Worm (Caenorhabditis elegans) whole organism, L1 larva: ENCODE measurements around the gene W02A2.9.

ENCODE experiments used
- C16A3.4 ChIP-seq: fragments of 150-350 bp; optimal IDR thresholded peaks from 2 replicates; lab custom pipeline; 2014; ENCODE audit warnings: missing biosample characterization, missing genetic modification characterization
- aly-2 ChIP-seq: fragments of 150-350 bp; optimal IDR thresholded peaks from 2 replicates; lab custom pipeline; 2014; ENCODE audit warnings: missing biosample characterization, missing genetic modification characterization
- ama-1 ChIP-seq: fragments of 150-350 bp; optimal IDR thresholded peaks from 2 replicates; lab custom pipeline; 2014
- blmp-1 ChIP-seq: fragments of 150-350 bp; optimal IDR thresholded peaks from 2 replicates; lab custom pipeline; 2014; ENCODE audit warnings: missing biosample characterization, missing genetic modification characterization
- ces-1 ChIP-seq: fragments of 150-350 bp; optimal IDR thresholded peaks from 2 replicates; lab custom pipeline; 2014; ENCODE audit warnings: missing biosample characterization, missing genetic modification reagents, missing genetic modification characterization
- efl-1 ChIP-seq, 4 experiments: fragments of 150-350 bp; optimal IDR thresholded peaks in 3 of 4; peaks in 1 of 4; 1 replicate in 1 of 4; 2 replicates in 3 of 4; lab custom pipeline; 2014; ENCODE audit warnings: missing biosample characterization in 2 of 4, missing genetic modification characterization in 2 of 4, missing genetic modification reagents in 2 of 4
- egl-13 ChIP-seq: sonication (generic microtip); optimal IDR thresholded peaks from 2 replicates; lab custom pipeline; 2016; ENCODE audit warnings: missing genotype, missing genetic modification reagents, missing genetic modification characterization, missing compliant biosample characterization
- egl-27 ChIP-seq, 2 experiments: fragments of 150-350 bp in 1 of 2; sonication (generic microtip); optimal IDR thresholded peaks; 3 replicates each; lab custom pipeline; 2017 to 2018; ENCODE audit warnings: missing biosample characterization in 2 of 2, missing genetic modification characterization in 2 of 2, missing genetic modification reagents in 2 of 2
- elt-2 ChIP-seq: sonication (generic microtip); optimal IDR thresholded peaks from 2 replicates; lab custom pipeline; 2016; ENCODE audit warnings: missing genetic modification characterization, mild to moderate bottlenecking, inconsistent platforms, missing compliant biosample characterization, missing genetic modification reagents
- elt-3 ChIP-seq, 6 experiments: fragments of 150-350 bp in 1 of 6; sonication (generic microtip); optimal IDR thresholded peaks; 2 replicates each; lab custom pipeline; 2017 to 2018; ENCODE audit warnings: missing biosample characterization in 6 of 6, missing genetic modification characterization in 6 of 6, inconsistent platforms in 1 of 6
- fkh-8 ChIP-seq: sonication (generic microtip); optimal IDR thresholded peaks from 2 replicates; lab custom pipeline; 2016; ENCODE audit warnings: mild to moderate bottlenecking, missing genetic modification characterization, missing compliant biosample characterization
- fos-1 ChIP-seq: fragments of 150-350 bp; optimal IDR thresholded peaks from 2 replicates; lab custom pipeline; 2014; ENCODE audit warnings: missing biosample characterization, missing genetic modification characterization
- grh-1 ChIP-seq: fragments of 200-800 bp; sonication (Bioruptor generic); IDR thresholded peaks from 2 replicates; pipeline ENCODE4 v1.3.6; 2022; ENCODE audit warnings: missing genetic modification reagents, missing genetic modification characterization, missing compliant biosample characterization
- hlh-17 ChIP-seq: fragments of 200-800 bp; sonication (Bioruptor generic); optimal IDR thresholded peaks from 2 replicates; lab custom pipeline; 2018; ENCODE audit warnings: missing genetic modification characterization, mild to moderate bottlenecking, missing compliant biosample characterization, moderate library complexity, borderline replicate concordance
- jun-1 ChIP-seq: fragments of 150-350 bp; optimal IDR thresholded peaks from 2 replicates; lab custom pipeline; 2014; ENCODE audit warnings: missing biosample characterization, missing genetic modification reagents, missing genetic modification characterization
- lin-14 ChIP-seq: fragments of 200-800 bp; sonication (Bioruptor generic); optimal IDR thresholded peaks from 2 replicates; lab custom pipeline; 2018; ENCODE audit warnings: mild to moderate bottlenecking, missing genetic modification characterization, moderate library complexity, missing compliant biosample characterization
- lin-35 ChIP-seq, 2 experiments: fragments of 150-350 bp; optimal IDR thresholded peaks; 2 replicates each; lab custom pipeline; 2014; ENCODE audit warnings: missing biosample characterization in 2 of 2, missing genetic modification characterization in 2 of 2, missing genetic modification reagents in 2 of 2
- mab-9 ChIP-seq: fragments of 200-800 bp; sonication (Bioruptor generic); IDR thresholded peaks from 2 replicates; pipeline ENCODE4 v1.3.6; 2022; ENCODE audit warnings: missing genetic modification reagents, missing genetic modification characterization, missing compliant biosample characterization
- mdl-1 ChIP-seq, 2 experiments: fragments of 150-350 bp; optimal IDR thresholded peaks; 2 replicates each; lab custom pipeline; 2014 to 2017; ENCODE audit warnings: missing biosample characterization in 2 of 2, missing genetic modification characterization in 2 of 2, inconsistent platforms in 1 of 2
- nhr-11 ChIP-seq: fragments of 150-350 bp; optimal IDR thresholded peaks from 2 replicates; lab custom pipeline; 2014; ENCODE audit warnings: missing biosample characterization, missing genetic modification characterization
- nhr-19 ChIP-seq: fragments of 200-800 bp; sonication (Bioruptor generic); conservative IDR thresholded peaks from 2 replicates; pipeline ENCODE4 v1.3.6; 2022; ENCODE audit warnings: missing genetic modification characterization, missing compliant biosample characterization
- nhr-20 ChIP-seq: sonication (generic microtip); optimal IDR thresholded peaks from 2 replicates; lab custom pipeline; 2016; ENCODE audit warnings: mild to moderate bottlenecking, missing genetic modification characterization, missing compliant biosample characterization
- nhr-71 ChIP-seq: sonication (generic microtip); optimal IDR thresholded peaks from 2 replicates; lab custom pipeline; 2016; ENCODE audit warnings: mild to moderate bottlenecking, missing genetic modification characterization, moderate library complexity, missing compliant biosample characterization
- nhr-85 ChIP-seq: sonication (generic microtip); peaks from one replicate; lab custom pipeline; 2016; ENCODE audit warnings: missing genetic modification characterization, inconsistent platforms, missing compliant biosample characterization
- nhr-90 ChIP-seq: sonication (generic microtip); optimal IDR thresholded peaks from 2 replicates; lab custom pipeline; 2016; ENCODE audit warnings: mild to moderate bottlenecking, missing genetic modification characterization, missing compliant biosample characterization; ENCODE audit not compliant: poor library complexity
- pqm-1 ChIP-seq: sonication (generic microtip); optimal IDR thresholded peaks from 3 replicates; lab custom pipeline; 2017; ENCODE audit warnings: missing biosample characterization, missing genetic modification characterization
- rnt-1 ChIP-seq: sonication (generic microtip); optimal IDR thresholded peaks from 2 replicates; lab custom pipeline; 2016; ENCODE audit warnings: mild to moderate bottlenecking, missing genetic modification characterization, moderate library complexity, missing compliant biosample characterization
- skn-1 ChIP-seq: fragments of 150-350 bp; optimal IDR thresholded peaks from 2 replicates; lab custom pipeline; 2014; ENCODE audit warnings: missing biosample characterization, missing genetic modification characterization
- snu-23 ChIP-seq: sonication (generic microtip); optimal IDR thresholded peaks from 2 replicates; lab custom pipeline; 2016; ENCODE audit warnings: missing genetic modification characterization, missing compliant biosample characterization
- sup-37 ChIP-seq: fragments of 200-800 bp; sonication (Bioruptor generic); optimal IDR thresholded peaks from 2 replicates; lab custom pipeline; 2018; ENCODE audit warnings: mild to moderate bottlenecking, missing genetic modification characterization, missing compliant biosample characterization
- tbx-2 ChIP-seq: sonication (generic microtip); optimal IDR thresholded peaks from 2 replicates; lab custom pipeline; 2016; ENCODE audit warnings: missing genetic modification characterization, missing compliant biosample characterization
- zip-4 ChIP-seq: fragments of 200-800 bp; sonication (Bioruptor generic); optimal IDR thresholded peaks from 2 replicates; lab custom pipeline; 2018; ENCODE audit warnings: mild to moderate bottlenecking, missing genetic modification characterization, moderate library complexity, missing compliant biosample characterization
- ztf-11 ChIP-seq, 2 experiments: sonication (generic microtip); optimal IDR thresholded peaks; 2 replicates each; lab custom pipeline; 2016 to 2017; ENCODE audit warnings: missing genetic modification characterization in 2 of 2, missing biosample characterization in 1 of 2, missing compliant biosample characterization in 1 of 2
- ztf-4 ChIP-seq: fragments of 150-350 bp; optimal IDR thresholded peaks from 2 replicates; lab custom pipeline; 2014; ENCODE audit warnings: missing biosample characterization, missing genetic modification characterization

The W02A2.9 gene

ce11 chrIV:13313156-13313555 lies 34.3 kb upstream of the W02A2.9 start:
- TF ChIP-seq zip-4, result no peak
- peak; percentile 78 for TF ChIP-seq lin-14 (GFP tag; lab: Kevin White, UChicago)

ce11 chrIV:13314181-13314580 lies 33.3 kb upstream of the W02A2.9 start:
- TF ChIP-seq nhr-11 (tag; lab: Kevin White, UChicago) (no peak), ama-1 (lab: Kevin White, UChicago) (no peak), pqm-1 (tag; lab: Kevin White, UChicago) (peak; percentile 1), ztf-4 (no peak), lin-35 (GFP tag; optimal IDR thresholded peaks at IDR 0.05; lab: Kevin White, UChicago) (peak in 1 of 2 experiments; percentile 6), nhr-71 (tag; lab: Kevin White, UChicago) (peak; percentile 26), nhr-85 (tag; lab: Kevin White, UChicago) (peak; percentile 40), lin-14 (GFP tag; lab: Kevin White, UChicago) (peak; percentile 3), elt-2 (tag; lab: Kevin White, UChicago) (peak; percentile 95), efl-1 (optimal IDR thresholded peaks at IDR 0.05; lab: Kevin White, UChicago) (no peak), efl-1 (GFP tag; optimal IDR thresholded peaks at IDR 0.05 in 1 of 2; lab: Kevin White, UChicago) (peak in 1 of 2 experiments; percentile 3)

- TF ChIP-seq ztf-11 (tag; optimal IDR thresholded peaks at IDR 0.05; lab: Kevin White, UChicago) (no peak), ztf-4 (no peak), egl-13 (tag; lab: Kevin White, UChicago) (no peak), tbx-2 (tag; lab: Kevin White, UChicago) (no peak), C16A3.4 (tag; lab: Kevin White, UChicago) (no peak)
- TF ChIP-seq, all 84 proteins: peak for 0
Measured at ce11 chrIV:13315344-13315743, 32.1 kb upstream of the W02A2.9 start, which contains the start of gene fat-1. Gene fat-1, plus strand, starts transcription at chrIV:13315644.

- TF ChIP-seq nhr-19 (GFP tag; lab: Robert Waterston, UW), result peak; percentile 74
- TF ChIP-seq ces-1 (GFP tag; lab: Kevin White, UChicago), result no peak
- TF ChIP-seq tbx-2 (tag; lab: Kevin White, UChicago), result peak; percentile 3
- TF ChIP-seq fos-1 (tag; lab: Kevin White, UChicago), result peak; percentile 20
- no peak for TF ChIP-seq aly-2 (tag; lab: Kevin White, UChicago)
- TF ChIP-seq rnt-1 (tag; lab: Kevin White, UChicago), result no peak
- no peak for TF ChIP-seq efl-1 (optimal IDR thresholded peaks at IDR 0.05; lab: Kevin White, UChicago)
- TF ChIP-seq efl-1 (GFP tag; optimal IDR thresholded peaks at IDR 0.05 in 1 of 2; lab: Kevin White, UChicago), result peak in 1 of 2 experiments; percentile 87
- TF ChIP-seq mdl-1 (tag; optimal IDR thresholded peaks at IDR 0.05; lab: Kevin White, UChicago), result peak in 1 of 2 experiments; percentile 12
- TF ChIP-seq lin-14 (GFP tag; lab: Kevin White, UChicago), result peak; percentile 34
- no peak for TF ChIP-seq fkh-8 (tag; lab: Kevin White, UChicago)
- TF ChIP-seq grh-1 (GFP tag; lab: Robert Waterston, UW), result 0 out of 2 replicates have a peak, but pooled peaks have one; percentile 26
- no peak for TF ChIP-seq sup-37 (GFP tag; lab: Kevin White, UChicago)
- TF ChIP-seq blmp-1 (tag; lab: Kevin White, UChicago), result peak; percentile 36
- peak; percentile 58 for TF ChIP-seq nhr-85 (tag; lab: Kevin White, UChicago)
- TF ChIP-seq jun-1 (tag; lab: Kevin White, UChicago), result peak; percentile 31
- TF ChIP-seq hlh-17 (GFP tag; lab: Kevin White, UChicago), result no peak
- TF ChIP-seq elt-2 (tag; lab: Kevin White, UChicago), result peak; percentile 94
- TF ChIP-seq elt-3 (tag; optimal IDR thresholded peaks at IDR 0.05; lab: Kevin White, UChicago), result peak; percentile 25 to 82 (median 39)
- no peak for TF ChIP-seq mab-9
- TF ChIP-seq skn-1 (tag; lab: Kevin White, UChicago), result no peak
- TF ChIP-seq nhr-71 (tag; lab: Kevin White, UChicago), result peak; percentile 67
- TF ChIP-seq lin-35 (GFP tag; optimal IDR thresholded peaks at IDR 0.05; lab: Kevin White, UChicago), result peak in 1 of 2 experiments; percentile 54
- TF ChIP-seq nhr-90 (tag; lab: Kevin White, UChicago), result peak; percentile 58
- no peak for TF ChIP-seq egl-27 (tag; optimal IDR thresholded peaks at IDR 0.05; lab: Kevin White, UChicago)
- TF ChIP-seq snu-23 (GFP tag; lab: Kevin White, UChicago), result peak; percentile 47
- peak; percentile 83 for TF ChIP-seq nhr-20 (tag; lab: Kevin White, UChicago)
Measured at ce11 chrIV:13318773-13319172, 28.7 kb upstream of the W02A2.9 start.
